Worm (Caenorhabditis elegans) whole organism, L4 larva: ENCODE data around the gene mtch-1.

Experiments
- F26F4.8 ChIP-seq: fragments of 200-800 bp; sonication (Bioruptor generic); conservative IDR thresholded peaks from 2 replicates; pipeline ENCODE4 v1.3.6; 2022; ENCODE audit warnings: missing genetic modification characterization, missing compliant biosample characterization
- ces-1 ChIP-seq: fragments of 150-350 bp; sonication (generic microtip); optimal IDR thresholded peaks from 4 replicates; lab custom pipeline; 2014; ENCODE audit warnings: missing biosample characterization, missing genetic modification reagents, missing genetic modification characterization
- lsy-2 ChIP-seq, 2 experiments: fragments of 150-350 bp in 1 of 2; sonication (generic microtip) in 1 of 2; optimal IDR thresholded peaks; 2 replicates each; lab custom pipeline; 2014 to 2017; ENCODE audit warnings: missing biosample characterization in 2 of 2, missing genetic modification characterization in 2 of 2
- nhr-28 ChIP-seq: fragments of 150-350 bp; optimal IDR thresholded peaks from 2 replicates; lab custom pipeline; 2014; ENCODE audit warnings: missing biosample characterization, missing genetic modification characterization
- unc-130 ChIP-seq: sonication (generic microtip); optimal IDR thresholded peaks from 2 replicates; lab custom pipeline; 2016; ENCODE audit warnings: missing genetic modification reagents, missing genetic modification characterization, missing compliant biosample characterization

DNA sequence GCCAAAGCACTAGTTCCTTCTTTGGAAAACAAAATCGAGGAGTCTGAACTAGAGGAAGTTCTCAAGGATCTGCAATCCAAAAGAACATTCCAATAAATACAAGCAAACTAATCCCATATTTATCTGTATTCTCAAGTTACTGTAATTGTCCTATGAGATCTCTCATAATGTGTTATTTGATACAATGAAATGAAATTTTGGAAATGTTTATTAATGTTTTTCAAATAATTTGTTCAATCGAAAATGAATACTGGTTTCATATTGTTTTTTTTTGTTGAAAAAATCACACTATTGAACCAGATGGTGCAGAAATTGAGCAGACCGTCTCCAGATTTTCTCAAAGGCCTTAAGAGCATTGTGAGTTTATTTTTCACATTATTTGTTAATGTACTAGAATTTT is 1.0 kb upstream of the mtch-1 start, which contains the start of gene F43E2.1:
- no peak for TF ChIP-seq unc-130
- TF ChIP-seq nhr-28 (tag; lab: Kevin White, UChicago): no peak
- no peak for TF ChIP-seq lsy-2 (tag; optimal IDR thresholded peaks at IDR 0.05; lab: Kevin White, UChicago)
- TF ChIP-seq F26F4.8 (GFP tag; lab: Robert Waterston, UW): no peak
- TF ChIP-seq ces-1 (GFP tag; lab: Kevin White, UChicago): no peak
